Fruit fly (Drosophila melanogaster) Kc167 (cell line): Measurements from ENCODE around the gene Atx2.

ENCODE experiments used
- Myc ChIP-seq: fragments of >200 bp; optimal IDR thresholded peaks from 2 replicates; lab custom pipeline; 2017; ENCODE audit warnings: missing external identifiers
- Sin3A ChIP-seq: fragments of >200 bp; optimal IDR thresholded peaks from 2 replicates; lab custom pipeline; 2018; ENCODE audit warnings: missing external identifiers
- h ChIP-seq: fragments of >200 bp; optimal IDR thresholded peaks from 3 replicates; lab custom pipeline; 2018; ENCODE audit warnings: missing external identifiers
- insv ChIP-seq: fragments of >200 bp; optimal IDR thresholded peaks from 3 replicates; lab custom pipeline; 2018; ENCODE audit warnings: missing external identifiers
- psq ChIP-seq: fragments of >200 bp; optimal IDR thresholded peaks from 2 replicates; lab custom pipeline; 2017; ENCODE audit warnings: missing external identifiers
- ttk ChIP-seq: sonication (Bioruptor generic); optimal IDR thresholded peaks from 2 replicates; lab custom pipeline; 2017; ENCODE audit warnings: missing external identifiers

Atx2 gene

DNA sequence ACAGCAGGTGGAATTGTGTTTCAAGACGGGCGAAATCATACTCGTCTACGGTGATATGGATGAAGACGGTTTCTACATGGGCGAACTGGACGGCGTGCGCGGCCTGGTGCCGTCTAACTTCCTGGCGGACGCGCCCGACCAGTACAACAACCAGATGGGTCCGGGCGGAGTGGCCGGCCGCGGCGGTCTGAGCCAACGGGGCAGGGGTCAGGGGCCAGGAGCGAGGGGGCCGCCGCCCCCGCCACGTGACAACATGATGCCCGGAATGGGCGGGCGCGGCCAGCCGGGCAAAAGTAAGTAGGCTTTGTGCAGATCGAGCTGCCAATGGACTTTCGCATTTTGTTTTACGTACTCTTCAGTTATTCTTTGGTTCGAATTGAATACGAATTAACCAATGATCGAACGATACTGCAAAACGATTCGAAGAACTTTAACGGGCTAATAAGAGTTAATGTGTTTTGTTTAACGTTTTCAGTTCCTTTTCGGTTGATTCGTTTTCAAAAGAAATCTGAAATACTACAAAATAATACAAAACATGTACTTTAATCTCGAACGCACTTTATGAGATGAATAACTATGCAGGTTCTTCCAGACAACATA lies 14.9 kb upstream of the Atx2 start:
- TF ChIP-seq insv (lab: Kevin White, UChicago) = no peak
- TF ChIP-seq Myc (lab: Kevin White, UChicago) = no peak
- TF ChIP-seq ttk (lab: Kevin White, UChicago) = no peak
- no peak for TF ChIP-seq h
- TF ChIP-seq Sin3A = no peak
- TF ChIP-seq psq (lab: Kevin White, UChicago) = no peak

DNA sequence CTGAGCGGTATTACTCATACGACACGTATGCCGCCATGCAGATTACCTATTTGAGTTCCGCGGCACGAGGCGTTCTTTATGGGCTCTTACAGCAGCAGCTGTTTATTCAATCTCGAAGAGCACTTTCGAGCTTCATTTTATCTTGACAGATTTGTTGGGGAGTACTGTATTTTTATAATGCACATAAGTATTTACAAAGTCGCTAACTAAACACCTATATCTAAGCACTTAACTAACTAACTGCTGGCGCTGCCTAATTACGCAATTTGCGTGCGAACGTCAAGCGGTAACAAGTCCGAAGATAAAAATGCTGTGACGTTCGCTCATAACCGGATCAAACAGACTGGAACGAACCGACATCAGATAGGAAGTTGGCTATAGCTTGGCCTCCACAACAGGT lies 5.6 kb upstream of the Atx2 start:
- TF ChIP-seq Sin3A (no peak), Myc (lab: Kevin White, UChicago) (no peak), h (no peak), ttk (lab: Kevin White, UChicago) (no peak), insv (lab: Kevin White, UChicago) (no peak), psq (lab: Kevin White, UChicago) (no peak)

DNA sequence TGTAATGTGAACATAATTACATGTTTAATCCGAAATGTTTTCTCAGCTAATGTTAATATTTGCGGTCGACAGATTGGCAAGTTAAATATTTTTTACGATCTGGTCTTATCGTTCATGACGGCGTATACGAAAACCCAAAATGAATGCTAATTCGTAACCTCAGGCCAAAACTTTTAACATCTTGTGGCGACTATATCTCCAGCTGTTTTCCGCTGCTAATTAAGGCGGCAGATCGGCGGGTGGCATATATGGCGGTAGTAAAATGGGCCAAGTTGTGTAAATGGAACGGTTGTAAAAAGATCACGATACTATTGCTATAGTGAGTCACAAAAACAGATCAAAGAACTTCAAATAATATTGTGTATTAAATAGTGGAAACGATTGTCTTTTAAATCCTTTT lies 1.8 kb upstream of the Atx2 start:
- TF ChIP-seq psq (lab: Kevin White, UChicago) = no peak
- TF ChIP-seq insv (lab: Kevin White, UChicago) = no peak
- TF ChIP-seq Myc (lab: Kevin White, UChicago) = no peak
- TF ChIP-seq Sin3A = no peak
- TF ChIP-seq h = no peak
- TF ChIP-seq ttk (lab: Kevin White, UChicago) = no peak

DNA sequence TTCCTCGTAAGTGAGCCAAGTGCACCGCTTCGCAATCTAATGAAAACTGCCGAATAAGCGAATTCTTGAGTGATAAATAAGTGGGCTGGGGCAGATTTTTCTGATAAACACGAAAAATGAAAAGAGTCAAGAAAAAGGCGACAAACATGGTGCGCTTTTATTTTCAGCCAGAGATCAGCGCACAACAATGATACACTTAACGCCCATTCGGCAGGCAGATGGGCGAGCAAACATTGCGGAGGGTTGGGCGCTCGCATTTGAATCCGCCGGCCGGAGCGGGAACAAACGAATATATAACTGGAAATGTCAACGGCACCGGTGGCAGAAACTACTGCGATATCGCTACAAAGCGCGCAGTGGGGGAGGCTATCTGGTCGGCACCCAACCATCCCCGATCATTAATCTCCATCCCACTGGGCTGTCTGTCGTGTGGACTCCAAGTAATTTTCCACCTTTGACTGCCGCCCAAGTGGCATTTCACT lies 1.2 kb upstream of the Atx2 start, which contains the start of gene CG6125:
Gene CG6125 (minus strand): TSS at position 51 of the 482 bp plus-strand sequence.
- TF ChIP-seq psq (lab: Kevin White, UChicago) = no peak
- TF ChIP-seq Myc (lab: Kevin White, UChicago) = no peak
- TF ChIP-seq ttk (lab: Kevin White, UChicago) = no peak
- TF ChIP-seq Sin3A = no peak
- no peak for TF ChIP-seq insv (lab: Kevin White, UChicago)
- TF ChIP-seq h = no peak

DNA sequence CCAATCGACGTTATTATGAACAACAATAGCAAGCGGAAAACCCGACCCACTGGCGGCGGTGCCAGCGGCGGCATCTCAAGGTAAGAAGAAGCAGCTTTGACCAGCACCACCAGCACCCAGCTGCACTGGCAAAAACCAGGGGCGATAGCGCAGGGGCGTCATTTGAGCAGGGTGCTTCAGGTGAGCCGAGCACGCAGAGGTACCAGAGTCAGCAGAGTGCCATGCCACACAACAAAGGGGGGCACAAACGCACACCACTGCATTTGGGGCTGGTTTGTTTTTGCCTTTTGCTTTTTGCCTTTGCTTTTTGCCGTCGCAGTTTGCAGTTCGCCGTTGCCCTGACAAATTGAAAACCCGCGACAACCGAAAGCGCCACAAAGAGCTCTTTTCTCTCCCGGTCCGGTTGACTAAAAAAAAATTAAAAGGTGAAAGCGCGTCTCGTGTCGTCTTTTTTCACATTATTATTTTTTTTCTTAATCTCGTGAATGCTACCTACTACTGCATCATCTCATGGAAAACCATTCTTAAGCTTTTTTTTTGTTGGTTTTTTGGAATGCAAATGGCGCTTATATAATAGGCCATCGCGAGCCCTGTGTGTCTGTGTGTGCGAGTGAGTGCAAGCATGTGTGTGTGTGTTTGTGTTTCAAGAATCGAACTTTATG lies 1.0 kb downstream of the Atx2 start:
- TF ChIP-seq Myc (lab: Kevin White, UChicago) (no peak), insv (lab: Kevin White, UChicago) (no peak), ttk (lab: Kevin White, UChicago) (no peak), h (no peak), psq (lab: Kevin White, UChicago) (no peak), Sin3A (no peak)

DNA sequence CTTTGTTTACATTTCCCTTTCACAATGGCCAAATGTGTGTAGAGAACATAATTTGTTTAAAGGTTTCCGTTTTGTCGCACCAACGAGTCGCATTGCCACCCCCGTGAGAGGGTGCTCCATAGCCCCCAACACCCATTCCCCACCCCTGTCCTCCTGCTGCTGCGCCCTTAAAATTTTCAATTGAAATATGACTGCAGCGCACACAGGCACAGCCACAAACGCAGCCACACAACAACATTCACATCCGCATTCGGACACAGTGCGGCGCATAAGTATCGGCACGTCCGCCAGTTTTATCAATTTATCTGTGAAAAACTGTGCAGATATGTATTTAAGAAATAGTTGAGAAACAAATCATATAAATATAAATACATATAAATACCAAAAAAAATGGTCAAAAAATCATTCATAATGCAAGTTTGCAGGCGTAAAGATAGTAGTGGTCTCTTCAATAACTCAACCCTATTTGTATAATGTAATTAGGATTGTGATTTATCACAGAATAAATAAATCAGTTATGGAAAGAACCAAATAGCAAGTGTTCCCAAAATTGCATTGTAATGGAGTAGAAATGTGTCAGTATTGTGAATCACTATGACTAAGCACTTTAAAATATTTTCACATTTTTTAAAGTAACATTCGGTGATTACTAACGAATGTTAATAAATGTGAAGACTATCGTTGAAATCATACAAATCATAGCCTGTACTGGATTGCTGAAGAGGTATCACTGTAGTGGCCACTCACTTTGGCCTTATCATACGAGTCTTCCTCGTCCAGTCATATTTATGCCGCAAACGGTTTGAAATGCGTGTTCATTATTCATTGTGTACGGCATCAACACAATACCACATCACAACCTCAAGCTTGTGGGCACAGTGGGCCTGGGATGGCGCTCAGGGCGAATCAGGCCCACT lies 1.8 kb downstream of the Atx2 start:
- TF ChIP-seq insv (lab: Kevin White, UChicago) (no peak), ttk (lab: Kevin White, UChicago) (no peak), Myc (lab: Kevin White, UChicago) (no peak)

DNA sequence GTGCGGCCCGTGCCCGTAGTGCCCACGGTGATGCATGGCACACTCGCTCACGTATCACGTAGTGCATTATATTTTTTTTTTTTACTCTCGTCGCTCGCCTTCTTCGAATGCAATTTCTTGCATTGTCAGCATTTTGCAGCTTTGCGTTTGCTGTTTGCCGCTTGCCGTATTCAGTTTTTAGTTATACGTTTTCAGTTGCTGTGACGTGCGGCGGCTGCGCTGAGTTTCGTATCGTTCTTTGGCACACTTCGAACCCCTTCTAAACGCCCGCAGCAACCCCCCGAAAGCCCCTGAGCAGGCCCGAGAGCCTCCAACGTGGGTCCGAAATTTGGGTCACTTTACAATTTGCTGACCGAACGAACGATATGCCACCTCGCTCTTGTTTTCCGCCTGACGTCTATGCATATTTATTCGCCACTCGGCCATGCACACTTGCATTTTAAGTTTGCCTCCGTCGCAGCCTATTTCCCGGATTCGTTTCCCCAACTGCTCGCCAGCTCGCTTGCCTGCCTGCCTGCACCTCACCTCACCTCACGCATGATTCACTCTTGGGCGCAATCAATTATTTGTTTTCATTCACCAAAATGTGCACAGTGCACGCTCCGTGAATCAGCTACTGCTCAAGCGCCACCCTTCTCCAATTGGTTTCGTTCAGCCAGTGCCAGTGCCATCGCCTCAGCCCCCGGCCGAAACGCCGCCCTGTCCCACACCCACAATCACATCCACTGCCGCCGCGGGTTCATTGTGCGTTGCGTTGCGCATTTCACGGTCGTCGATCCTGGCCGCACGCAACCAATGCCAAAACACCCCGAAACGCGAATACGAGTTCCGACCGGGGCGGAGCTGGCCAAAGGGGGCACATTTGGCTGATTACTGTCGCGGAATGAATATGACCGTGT lies 2.7 kb downstream of the Atx2 start:
- TF ChIP-seq psq (lab: Kevin White, UChicago) (no peak), Myc (lab: Kevin White, UChicago) (no peak), ttk (lab: Kevin White, UChicago) (no peak), Sin3A (no peak), insv (lab: Kevin White, UChicago) (no peak), h (no peak)

DNA sequence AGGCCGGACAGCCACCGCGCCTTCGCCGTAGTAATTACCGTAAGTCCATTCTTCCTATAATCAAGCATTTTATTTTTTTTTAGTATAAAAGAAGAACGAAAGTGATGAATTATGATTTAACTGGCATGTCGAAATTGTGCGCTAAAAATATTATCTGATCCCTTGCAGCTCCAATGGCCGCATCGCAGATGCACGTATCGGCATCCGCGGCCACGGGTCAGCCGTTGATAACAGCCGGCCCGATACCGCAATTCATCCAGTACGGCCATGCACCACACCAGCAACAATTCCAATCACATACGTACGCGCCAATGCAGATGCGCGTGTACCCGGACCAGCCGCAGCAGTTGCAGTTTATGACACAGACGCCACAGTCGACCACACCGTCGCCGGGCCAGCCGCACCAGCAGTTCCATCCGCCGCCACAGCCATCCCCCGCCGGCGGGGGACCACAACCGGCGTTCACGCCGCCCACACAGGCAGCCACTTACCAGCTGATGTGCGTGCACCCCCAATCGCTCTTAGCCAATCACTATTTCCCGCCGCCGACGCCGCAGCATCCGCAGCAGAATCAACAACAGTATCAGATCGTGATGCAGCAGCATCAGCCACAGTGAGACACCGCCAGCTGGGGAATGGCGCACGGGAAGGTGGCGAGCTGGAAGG lies 6.8 kb downstream of the Atx2 start:
- TF ChIP-seq Myc (lab: Kevin White, UChicago) = no peak
- TF ChIP-seq h = no peak
- no peak for TF ChIP-seq ttk (lab: Kevin White, UChicago)
- no peak for TF ChIP-seq insv (lab: Kevin White, UChicago)

DNA sequence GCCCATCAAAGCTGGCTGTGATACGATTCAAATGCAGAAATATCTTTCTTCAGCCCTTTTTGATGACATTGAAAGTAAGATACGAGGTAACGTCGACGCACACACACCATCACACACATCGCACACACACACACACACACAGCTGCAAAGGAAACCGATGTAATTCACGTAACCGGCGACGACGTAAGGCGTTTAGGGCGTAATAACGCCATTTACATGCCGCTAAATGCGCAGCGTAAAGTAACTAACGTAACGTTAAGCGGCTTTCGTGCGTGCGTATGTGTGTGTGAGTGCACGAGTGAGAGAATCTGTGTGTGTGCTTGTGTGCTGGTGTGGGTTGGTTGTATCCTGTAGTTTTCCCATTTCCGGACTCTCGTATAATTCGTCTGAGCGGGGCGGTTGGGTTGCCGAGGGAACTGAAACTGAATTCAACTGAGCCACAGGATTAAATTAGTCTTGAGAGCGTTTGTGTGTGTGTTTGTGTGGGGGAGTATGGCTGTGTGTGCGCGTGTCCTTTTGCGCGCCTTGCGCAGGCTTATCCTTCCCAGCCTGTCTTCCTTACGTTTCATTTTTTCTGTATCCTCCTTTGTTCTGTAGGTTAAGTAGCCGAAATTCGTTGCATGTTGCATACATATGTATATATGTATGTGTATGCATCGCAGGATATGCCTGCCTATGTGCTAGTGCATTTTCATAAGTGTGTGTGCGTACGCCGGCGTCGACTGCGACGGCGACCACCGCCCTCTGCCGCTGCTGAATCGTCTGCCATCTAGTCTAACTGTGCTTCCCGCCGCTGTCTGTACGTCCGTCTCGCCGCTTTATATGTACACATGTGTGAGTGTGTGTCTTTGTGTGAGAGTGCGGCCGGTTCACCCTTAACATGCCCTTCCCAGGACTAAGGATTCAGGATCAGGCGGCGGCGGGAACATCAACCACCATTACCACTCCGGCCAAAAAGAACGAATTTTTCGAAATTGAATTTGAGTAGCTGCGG lies 9.8 kb downstream of the Atx2 start:
- no peak for TF ChIP-seq Sin3A
- no peak for TF ChIP-seq ttk (lab: Kevin White, UChicago)
- TF ChIP-seq h = no peak
- TF ChIP-seq psq (lab: Kevin White, UChicago) = no peak
- no peak for TF ChIP-seq insv (lab: Kevin White, UChicago)
- TF ChIP-seq Myc (lab: Kevin White, UChicago) = no peak
